Fruit fly (Drosophila melanogaster): Measurements from ENCODE around the gene CG33290.

Gene CG33290

DNA sequence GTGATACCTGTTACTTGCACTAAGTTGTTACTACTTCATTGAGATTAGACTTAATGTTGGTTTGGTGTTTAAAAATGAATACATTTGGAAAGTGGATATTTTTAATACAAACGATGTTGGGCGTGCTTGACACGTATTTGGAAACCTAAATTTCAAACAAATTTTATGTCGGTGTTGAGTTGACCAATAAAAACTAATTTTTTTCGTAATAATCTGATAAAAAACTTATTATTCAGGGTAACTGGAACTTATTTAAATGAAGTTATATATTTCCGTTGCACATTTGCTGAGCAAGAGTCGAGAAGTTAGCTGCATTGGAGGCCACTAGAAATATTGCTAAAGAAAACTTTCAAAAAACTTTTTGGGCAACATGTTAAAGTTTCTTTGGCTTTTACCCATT lies at the start of gene CG33290:
Gene CG33290, plus strand, starts transcription at position 301 of the 400 bp plus-strand sequence.
- no peak for TF ChIP-seq psq (GFP tag; optimal IDR thresholded peaks at IDR 0.05)
- no peak for TF ChIP-seq Deaf1 (tag; optimal IDR thresholded peaks at IDR 0.05)
- TF ChIP-seq aop (GFP tag; IDR thresholded peaks at IDR 0.05): no peak
- TF ChIP-seq ham (GFP tag; IDR thresholded peaks at IDR 0.05): no peak
- no peak for TF ChIP-seq run (tag; optimal IDR thresholded peaks at IDR 0.05)
- no peak for TF ChIP-seq CG10654 (GFP tag; optimal IDR thresholded peaks at IDR 0.05)
- no peak for TF ChIP-seq CG7556 (GFP tag; optimal IDR thresholded peaks at IDR 0.05)
- no peak for TF ChIP-seq Drgx (GFP tag; IDR thresholded peaks at IDR 0.05)
- TF ChIP-seq CG13894 (tag; optimal IDR thresholded peaks at IDR 0.05): no peak
- TF ChIP-seq HLH54F (GFP tag; optimal IDR thresholded peaks at IDR 0.05): no peak
- TF ChIP-seq kni (GFP tag; optimal IDR thresholded peaks at IDR 0.05): no peak
- no peak for TF ChIP-seq CG10267 (tag; optimal IDR thresholded peaks at IDR 0.05)
- no peak for TF ChIP-seq Poxn (GFP tag; IDR thresholded peaks at IDR 0.05)
- TF ChIP-seq CG17612 (GFP tag; IDR thresholded peaks at IDR 0.05): no peak

DNA sequence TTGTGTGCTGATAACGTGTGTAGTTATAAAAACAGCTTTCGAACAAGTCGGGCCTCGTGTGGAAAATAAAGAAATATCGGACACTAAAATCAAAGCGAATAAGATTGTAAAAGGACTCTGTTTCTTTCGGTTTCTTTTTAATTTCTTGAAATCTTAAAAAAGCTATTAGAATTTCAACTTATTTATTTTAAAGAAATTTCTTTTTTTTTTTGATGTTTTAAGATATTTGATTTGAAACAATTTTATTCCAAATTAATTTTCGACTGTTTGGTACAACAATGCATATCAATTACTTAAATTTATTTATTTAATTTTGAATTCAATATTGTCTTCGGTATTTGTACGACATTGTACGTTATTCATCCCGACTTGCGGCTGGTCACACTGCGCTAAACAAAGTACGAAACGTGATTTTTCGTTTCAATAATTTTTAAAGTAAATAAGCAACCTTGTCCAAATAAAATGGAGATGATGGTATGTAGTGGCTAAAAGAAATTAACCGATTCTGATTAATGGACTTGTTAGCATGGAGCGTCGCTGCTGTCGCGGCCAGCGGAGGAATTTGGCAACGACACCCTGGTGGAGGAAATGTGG lies 49.3 kb upstream of the CG33290 start, which contains the start of the genes CG7202 and CG7519:
Gene CG7202, minus strand, starts transcription at position 51 of the 594 bp plus-strand sequence.
Gene CG7519, plus strand, starts transcription at position 361 of the 594 bp plus-strand sequence.
- TF ChIP-seq BEAF-32 (GFP tag; optimal IDR thresholded peaks at IDR 0.05) (peak; percentile 7), CG9932 (GFP tag; IDR thresholded peaks at IDR 0.05) (no peak), CG3995 (GFP tag; optimal IDR thresholded peaks at IDR 0.05) (peak; percentile 43), CG13287 (GFP tag; IDR thresholded peaks at IDR 0.05; ENCODE audit: partially characterized antibody) (peak; percentile 26; the same call in 1 of the 2 replicates), gce (GFP tag; IDR thresholded peaks at IDR 0.05) (peak; percentile 27; the same call in 1 of the 3 replicates), pzg (GFP tag; optimal IDR thresholded peaks at IDR 0.05) (peak; percentile 35), Rfx (GFP tag; IDR thresholded peaks at IDR 0.05) (no peak), MBD-R2 (GFP tag; IDR thresholded peaks at IDR 0.05) (peak; percentile 45; the same call in 1 of the 2 replicates), CG14710 (tag; optimal IDR thresholded peaks at IDR 0.05) (peak; percentile 9), CG4617 (GFP tag; optimal IDR thresholded peaks at IDR 0.05; ENCODE audit: borderline replicate concordance) (peak; percentile 64), unpg (GFP tag; optimal IDR thresholded peaks at IDR 0.05) (no peak), CG9797 (GFP tag; optimal IDR thresholded peaks at IDR 0.05) (peak; percentile 55), Dp (GFP tag; optimal IDR thresholded peaks at IDR 0.05) (peak; percentile 42), CG10267 (tag; optimal IDR thresholded peaks at IDR 0.05) (peak; percentile 8), Med (GFP tag) (peak; percentile 24), MESR4 (GFP tag; optimal IDR thresholded peaks at IDR 0.05) (peak; percentile 55), gfzf (GFP tag; optimal IDR thresholded peaks at IDR 0.05) (peak; percentile 67), nerfin-1 (tag; optimal IDR thresholded peaks at IDR 0.05) (peak; percentile 33), Scr (GFP tag; IDR thresholded peaks at IDR 0.05; ENCODE audit: partially characterized antibody) (0 out of 2 replicates have a peak, but pooled peaks have one; percentile 12), CG6254 (GFP tag; optimal IDR thresholded peaks at IDR 0.05) (no peak), phol (tag; optimal IDR thresholded peaks at IDR 0.05) (peak; percentile 9), CG8290 (GFP tag; optimal IDR thresholded peaks at IDR 0.05) (peak; percentile 13), CG8290 (tag; optimal IDR thresholded peaks at IDR 0.05) (no peak), YL-1 (GFP tag; optimal IDR thresholded peaks at IDR 0.05) (peak; percentile 33), stwl (tag; optimal IDR thresholded peaks at IDR 0.05) (peak; percentile 72), trem (tag; optimal IDR thresholded peaks at IDR 0.05) (peak; percentile 47), CG17829 (tag; optimal IDR thresholded peaks at IDR 0.05) (peak; percentile 14), CG6654 (GFP tag; optimal IDR thresholded peaks at IDR 0.05) (no peak), CG15269 (tag; optimal IDR thresholded peaks at IDR 0.05) (no peak), dm (GFP tag; optimal IDR thresholded peaks at IDR 0.05) (peak; percentile 38)

Measured in whole organism, embryonic.